Worm (Caenorhabditis elegans) whole organism, young adult: ENCODE data around the gene Y17G7B.17.

Experiments used
- B0336.3 ChIP-seq: fragments of 200-800 bp; sonication (Bioruptor generic); IDR thresholded peaks from 2 replicates; pipeline ENCODE4 v1.3.6; 2022; ENCODE audit warnings: missing genetic modification characterization, missing compliant biosample characterization
- F33H1.4 ChIP-seq: fragments of 200-800 bp; sonication (Bioruptor generic); IDR thresholded peaks from 2 replicates; pipeline ENCODE4 v1.3.6; 2022; ENCODE audit warnings: missing genetic modification reagents, missing genetic modification characterization, missing compliant biosample characterization
- F37B4.10 ChIP-seq: fragments of 200-800 bp; sonication (Bioruptor generic); IDR thresholded peaks from 2 replicates; pipeline ENCODE4 v1.3.6; 2022; ENCODE audit warnings: missing genetic modification characterization, missing compliant biosample characterization
- F57A8.1 ChIP-seq: fragments of 200-800 bp; sonication (Bioruptor generic); optimal IDR thresholded peaks from 2 replicates; lab custom pipeline; 2018; ENCODE audit warnings: mild to moderate bottlenecking, missing genetic modification characterization, moderate library complexity, missing compliant biosample characterization
- T07F8.4 ChIP-seq: sonication (generic microtip); optimal IDR thresholded peaks from 2 replicates; lab custom pipeline; 2016; ENCODE audit warnings: mild to moderate bottlenecking, missing genetic modification characterization, moderate library complexity, missing compliant biosample characterization
- Y53F4B.3 ChIP-seq: fragments of 200-800 bp; sonication (Bioruptor generic); IDR thresholded peaks from 2 replicates; pipeline ENCODE4 v1.3.6; 2022; ENCODE audit warnings: missing genetic modification reagents, missing genetic modification characterization, missing compliant biosample characterization
- Y53G8AR.9 ChIP-seq: fragments of 200-800 bp; sonication (Bioruptor generic); conservative IDR thresholded peaks from 2 replicates; pipeline ENCODE4 v1.3.6; 2022; ENCODE audit warnings: missing genetic modification reagents, missing genetic modification characterization, missing compliant biosample characterization
- Y79H2A.3 ChIP-seq: fragments of 200-800 bp; sonication (Bioruptor generic); conservative IDR thresholded peaks from 2 replicates; pipeline ENCODE4 v1.3.6; 2022; ENCODE audit warnings: missing genetic modification reagents, missing genetic modification characterization, missing compliant biosample characterization
- Y95B8A.8 ChIP-seq: fragments of 200-800 bp; sonication (Bioruptor generic); IDR thresholded peaks from 2 replicates; pipeline ENCODE4 v1.3.6; 2022; ENCODE audit warnings: missing genetic modification reagents, missing genetic modification characterization, missing compliant biosample characterization
- ama-1 ChIP-seq, 3 experiments: fragments of 150-350 bp in 1 of 3; sonication (generic microtip) in 2 of 3; optimal IDR thresholded peaks; 2 replicates each; lab custom pipeline; 2014 to 2018; ENCODE audit warnings: missing biosample characterization in 2 of 3, missing genetic modification characterization in 2 of 3, missing genetic modification reagents in 2 of 3
- atf-7 ChIP-seq: sonication (generic microtip); optimal IDR thresholded peaks from 2 replicates; lab custom pipeline; 2017; ENCODE audit warnings: mild to moderate bottlenecking, missing genetic modification characterization, missing compliant biosample characterization
- athp-1 ChIP-seq: sonication (generic microtip); optimal IDR thresholded peaks from 2 replicates; lab custom pipeline; 2017; ENCODE audit warnings: mild to moderate bottlenecking, missing genetic modification characterization, missing compliant biosample characterization
- attf-5 ChIP-seq: fragments of 200-800 bp; sonication (Bioruptor generic); optimal IDR thresholded peaks from 2 replicates; lab custom pipeline; 2018; ENCODE audit warnings: mild to moderate bottlenecking, missing genetic modification characterization, missing compliant biosample characterization
- bed-1 ChIP-seq: fragments of 200-800 bp; sonication (Bioruptor generic); IDR thresholded peaks from 2 replicates; pipeline ENCODE4 v1.3.6; 2022; ENCODE audit warnings: missing genetic modification reagents, missing genetic modification characterization, missing compliant biosample characterization
- ceh-100 ChIP-seq: fragments of 200-800 bp; sonication (Bioruptor generic); IDR thresholded peaks from 2 replicates; pipeline ENCODE4 v1.3.6; 2022; ENCODE audit warnings: missing genetic modification reagents, missing genetic modification characterization, missing compliant biosample characterization
- chd-7 ChIP-seq: sonication (generic microtip); optimal IDR thresholded peaks from 2 replicates; lab custom pipeline; 2016; ENCODE audit warnings: mild to moderate bottlenecking, missing genetic modification characterization, moderate library complexity, missing compliant biosample characterization
- die-1 ChIP-seq: sonication (generic microtip); optimal IDR thresholded peaks from 2 replicates; lab custom pipeline; 2016; ENCODE audit warnings: missing genotype, mild to moderate bottlenecking, missing genetic modification characterization, missing compliant biosample characterization
- dox-1 ChIP-seq: fragments of 200-800 bp; sonication (Bioruptor generic); IDR thresholded peaks from 2 replicates; pipeline ENCODE4 v1.3.6; 2022; ENCODE audit warnings: missing genetic modification reagents, missing genetic modification characterization, missing compliant biosample characterization
- dpff-1 ChIP-seq: sonication (generic microtip); optimal IDR thresholded peaks from 2 replicates; lab custom pipeline; 2017; ENCODE audit warnings: mild to moderate bottlenecking, missing genetic modification characterization, missing compliant biosample characterization
- egl-18 ChIP-seq: fragments of 200-800 bp; sonication (Bioruptor generic); IDR thresholded peaks from 2 replicates; pipeline ENCODE4 v1.3.6; 2022; ENCODE audit warnings: missing genetic modification reagents, missing genetic modification characterization, missing compliant biosample characterization
- fkh-3 ChIP-seq: sonication (generic microtip); optimal IDR thresholded peaks from 2 replicates; lab custom pipeline; 2016; ENCODE audit warnings: mild to moderate bottlenecking, missing genetic modification characterization, missing compliant biosample characterization
- gei-17 ChIP-seq: fragments of 200-800 bp; sonication (Bioruptor generic); optimal IDR thresholded peaks from 2 replicates; lab custom pipeline; 2018; ENCODE audit warnings: mild to moderate bottlenecking, missing genetic modification characterization, missing compliant biosample characterization
- hlh-26 ChIP-seq: fragments of 200-800 bp; sonication (Bioruptor generic); conservative IDR thresholded peaks from 2 replicates; pipeline ENCODE4 v1.3.6; 2022; ENCODE audit warnings: missing genetic modification reagents, missing genetic modification characterization, missing compliant biosample characterization
- hmg-1.2 ChIP-seq: fragments of 200-800 bp; sonication (Bioruptor generic); IDR thresholded peaks from 2 replicates; pipeline ENCODE4 v1.3.6; 2022; ENCODE audit warnings: missing genetic modification reagents, missing genetic modification characterization, missing compliant biosample characterization
- hsf-1 ChIP-seq: fragments of 200-800 bp; sonication (Bioruptor generic); IDR thresholded peaks from 2 replicates; pipeline ENCODE4 v1.3.6; 2022; ENCODE audit warnings: missing genetic modification reagents, missing genetic modification characterization, missing compliant biosample characterization
- let-607 ChIP-seq, 2 experiments: fragments of 200-800 bp in 1 of 2; sonication (Bioruptor generic) in 1 of 2; sonication (generic microtip) in 1 of 2; optimal IDR thresholded peaks; 2 replicates each; lab custom pipeline; 2016 to 2018; ENCODE audit warnings: mild to moderate bottlenecking in 2 of 2, missing compliant biosample characterization in 2 of 2, missing genetic modification characterization in 2 of 2, moderate library complexity in 2 of 2, missing genotype in 1 of 2
- lin-26 ChIP-seq: fragments of 200-800 bp; sonication (Bioruptor generic); IDR thresholded peaks from 2 replicates; pipeline ENCODE4 v1.3.6; 2022; ENCODE audit warnings: missing genetic modification reagents, missing genetic modification characterization, missing compliant biosample characterization
- lin-54 ChIP-seq: fragments of 200-800 bp; sonication (Bioruptor generic); optimal IDR thresholded peaks from 2 replicates; lab custom pipeline; 2018; ENCODE audit warnings: mild to moderate bottlenecking, missing genetic modification characterization, missing compliant biosample characterization
- madf-10 ChIP-seq: sonication (generic microtip); optimal IDR thresholded peaks from 2 replicates; lab custom pipeline; 2016; ENCODE audit warnings: mild to moderate bottlenecking, missing genetic modification characterization, missing compliant biosample characterization
- madf-8 ChIP-seq: fragments of 200-800 bp; sonication (Bioruptor generic); conservative IDR thresholded peaks from 2 replicates; pipeline ENCODE4 v1.3.6; 2022; ENCODE audit warnings: missing genetic modification reagents, missing genetic modification characterization, missing compliant biosample characterization
- mcd-1 ChIP-seq: fragments of 200-800 bp; sonication (Bioruptor generic); IDR thresholded peaks from 2 replicates; pipeline ENCODE4 v1.3.6; 2022; ENCODE audit warnings: missing genetic modification reagents, missing genetic modification characterization, missing compliant biosample characterization
- mel-28 ChIP-seq: sonication (generic microtip); optimal IDR thresholded peaks from 2 replicates; lab custom pipeline; 2016; ENCODE audit warnings: borderline replicate concordance, mild to moderate bottlenecking, missing genetic modification characterization, missing compliant biosample characterization
- nfyb-1 ChIP-seq: fragments of 200-800 bp; sonication (Bioruptor generic); IDR thresholded peaks from 2 replicates; pipeline ENCODE4 v1.3.6; 2022; ENCODE audit warnings: missing genetic modification reagents, missing genetic modification characterization, missing compliant biosample characterization
- pbrm-1 ChIP-seq: fragments of 200-800 bp; sonication (Bioruptor generic); IDR thresholded peaks from 2 replicates; pipeline ENCODE4 v1.3.6; 2022; ENCODE audit warnings: missing genetic modification reagents, missing genetic modification characterization, missing compliant biosample characterization
- repo-1 ChIP-seq: sonication (generic microtip); optimal IDR thresholded peaks from 2 replicates; lab custom pipeline; 2017; ENCODE audit warnings: mild to moderate bottlenecking, missing genetic modification characterization, missing compliant biosample characterization
- snpc-1.3 ChIP-seq: sonication (generic microtip); optimal IDR thresholded peaks from 2 replicates; lab custom pipeline; 2017; ENCODE audit warnings: missing genetic modification characterization, mild to moderate bottlenecking, missing compliant biosample characterization, antibody characterized with exemption, moderate library complexity, missing genotype, missing genetic modification reagents; ENCODE audit not compliant: insufficient read depth
- somi-1 ChIP-seq: fragments of 200-800 bp; sonication (Bioruptor generic); optimal IDR thresholded peaks from 2 replicates; lab custom pipeline; 2018; ENCODE audit warnings: mild to moderate bottlenecking, missing genetic modification characterization, missing compliant biosample characterization
- sptf-2 ChIP-seq: fragments of 200-800 bp; sonication (Bioruptor generic); optimal IDR thresholded peaks from 2 replicates; lab custom pipeline; 2018; ENCODE audit warnings: mild to moderate bottlenecking, missing genetic modification characterization, missing compliant biosample characterization
- tlf-1 ChIP-seq: fragments of 200-800 bp; sonication (Bioruptor generic); optimal IDR thresholded peaks from 2 replicates; lab custom pipeline; 2018; ENCODE audit warnings: mild to moderate bottlenecking, missing genetic modification characterization, missing compliant biosample characterization
- zfh-2 ChIP-seq: fragments of 200-800 bp; sonication (Bioruptor generic); conservative IDR thresholded peaks from 2 replicates; pipeline ENCODE4 v1.3.6; 2022; ENCODE audit warnings: missing genetic modification reagents, missing genetic modification characterization, missing compliant biosample characterization
- ztf-22 ChIP-seq: fragments of 200-800 bp; sonication (Bioruptor generic); optimal IDR thresholded peaks from 2 replicates; lab custom pipeline; 2018; ENCODE audit warnings: mild to moderate bottlenecking, missing genetic modification characterization, moderate library complexity, missing compliant biosample characterization
- ztf-3 ChIP-seq: fragments of 200-800 bp; sonication (Bioruptor generic); optimal IDR thresholded peaks from 2 replicates; lab custom pipeline; 2018; ENCODE audit warnings: mild to moderate bottlenecking, missing genetic modification characterization, missing compliant biosample characterization

The Y17G7B.17 gene

DNA sequence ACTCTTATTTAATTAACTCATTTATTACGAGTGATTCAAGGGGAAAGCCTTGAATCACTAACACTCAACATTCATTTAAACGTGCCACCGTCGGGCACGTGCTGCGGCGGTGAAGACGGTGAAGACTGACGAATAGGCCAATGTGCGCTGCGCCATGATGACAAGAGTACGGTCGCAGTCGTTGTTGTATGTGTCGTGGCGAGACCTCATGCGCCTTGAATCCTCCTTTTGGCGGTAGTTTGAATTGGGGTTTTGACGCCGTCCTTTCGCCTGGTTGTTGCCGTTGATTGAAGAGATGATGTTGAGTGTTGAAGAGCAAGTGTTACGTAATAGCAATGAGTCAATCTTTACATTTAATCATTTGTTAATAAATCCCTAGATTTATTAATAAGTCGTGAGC lies 43.0 kb downstream of the Y17G7B.17 start:
- TF ChIP-seq nfyb-1 (GFP tag; lab: Robert Waterston, UW) (peak; percentile 48; the same call in 1 of the 2 replicates), lin-26 (0 out of 2 replicates have a peak, but pooled peaks have one; percentile 17), Y95B8A.8 (GFP tag; lab: Robert Waterston, UW) (0 out of 2 replicates have a peak, but pooled peaks have one; percentile 14), mel-28 (peak; percentile 45), F33H1.4 (GFP tag; lab: Robert Waterston, UW) (peak; percentile 32), Y79H2A.3 (GFP tag; lab: Robert Waterston, UW) (0 out of 2 replicates have a peak, but pooled peaks have one; percentile 31), B0336.3 (GFP tag; lab: Robert Waterston, UW) (peak; percentile 69; the same call in 1 of the 2 replicates), mcd-1 (peak; percentile 38; the same call in 1 of the 2 replicates), dox-1 (GFP tag; lab: Robert Waterston, UW) (peak; percentile 39; the same call in 1 of the 2 replicates), egl-18 (GFP tag; lab: Robert Waterston, UW) (0 out of 2 replicates have a peak, but pooled peaks have one; percentile 37)

- TF ChIP-seq zfh-2 (GFP tag; lab: Robert Waterston, UW) (peak; percentile 67), B0336.3 (GFP tag; lab: Robert Waterston, UW) (peak; percentile 46; the same call in 1 of the 2 replicates), let-607 (tag; optimal IDR thresholded peaks at IDR 0.05; lab: Kevin White, UChicago) (no peak), nfyb-1 (GFP tag; lab: Robert Waterston, UW) (peak; percentile 56; the same call in 1 of the 2 replicates), tlf-1 (GFP tag; lab: Kevin White, UChicago) (peak; percentile 1), lin-26 (0 out of 2 replicates have a peak, but pooled peaks have one; percentile 24), F57A8.1 (GFP tag; lab: Kevin White, UChicago) (no peak), somi-1 (GFP tag; lab: Kevin White, UChicago) (peak; percentile 3), bed-1 (0 out of 2 replicates have a peak, but pooled peaks have one; percentile 36), repo-1 (peak; percentile 39), ama-1 (optimal IDR thresholded peaks at IDR 0.05; lab: Kevin White, UChicago) (peak; percentile 50), ama-1 (GFP tag; optimal IDR thresholded peaks at IDR 0.05; lab: Kevin White, UChicago) (no peak), snpc-1.3 (no peak), lin-54 (no peak), Y53G8AR.9 (0 out of 2 replicates have a peak, but pooled peaks have one; percentile 8), T07F8.4 (tag; lab: Kevin White, UChicago) (no peak)
Measured at ce11 chrII:12055408-12056140, 44.2 kb downstream of the Y17G7B.17 start.

DNA sequence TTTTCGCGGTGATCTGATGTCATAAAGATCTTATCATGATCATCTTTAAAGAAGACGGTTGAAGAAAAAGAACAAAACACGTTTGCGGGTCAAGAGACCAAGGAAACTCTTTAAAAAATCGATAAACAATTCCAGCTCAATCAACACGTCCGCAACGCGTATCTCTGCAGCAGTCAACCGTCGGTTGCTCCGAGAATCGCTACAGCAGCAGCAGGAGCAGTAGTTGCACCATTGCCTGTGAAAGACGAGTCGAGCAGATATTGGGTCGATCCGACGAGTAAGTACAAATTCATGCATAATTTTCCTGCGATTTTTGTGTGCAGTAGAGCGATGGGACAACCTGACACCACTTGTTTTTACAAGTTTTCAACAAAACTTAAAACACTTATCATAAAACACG lies 45.2 kb downstream of the Y17G7B.17 start:
- TF ChIP-seq gei-17 (GFP tag; lab: Kevin White, UChicago), result no peak
- no peak for TF ChIP-seq hlh-26 (GFP tag; lab: Robert Waterston, UW)
- TF ChIP-seq zfh-2 (GFP tag; lab: Robert Waterston, UW), result 0 out of 2 replicates have a peak, but pooled peaks have one; percentile 13
- TF ChIP-seq pbrm-1 (GFP tag; lab: Robert Waterston, UW), result no peak
- no peak for TF ChIP-seq ztf-22 (GFP tag; lab: Kevin White, UChicago)
- TF ChIP-seq dox-1 (GFP tag; lab: Robert Waterston, UW), result no peak
- TF ChIP-seq madf-10, result no peak
- TF ChIP-seq F37B4.10 (GFP tag; lab: Robert Waterston, UW), result no peak
- TF ChIP-seq hsf-1 (GFP tag; lab: Robert Waterston, UW), result 0 out of 2 replicates have a peak, but pooled peaks have one; percentile 15
- TF ChIP-seq atf-7 (tag; lab: Kevin White, UChicago), result no peak
- no peak for TF ChIP-seq hmg-1.2 (GFP tag; lab: Robert Waterston, UW)
- no peak for TF ChIP-seq sptf-2
- 0 out of 2 replicates have a peak, but pooled peaks have one; percentile 8 for TF ChIP-seq Y53G8AR.9
- TF ChIP-seq dpff-1 (tag; lab: Kevin White, UChicago), result no peak
- TF ChIP-seq ztf-3 (GFP tag; lab: Kevin White, UChicago), result no peak
- TF ChIP-seq somi-1 (GFP tag; lab: Kevin White, UChicago), result no peak
- peak; percentile 53; the same call in 1 of the 2 replicates for TF ChIP-seq B0336.3 (GFP tag; lab: Robert Waterston, UW)
- TF ChIP-seq mcd-1, result no peak
- TF ChIP-seq die-1 (tag; lab: Kevin White, UChicago), result no peak
- TF ChIP-seq attf-5 (GFP tag; lab: Kevin White, UChicago), result no peak
- TF ChIP-seq fkh-3 (tag; lab: Kevin White, UChicago), result no peak
- no peak for TF ChIP-seq athp-1 (tag; lab: Kevin White, UChicago)
- TF ChIP-seq ceh-100 (GFP tag; lab: Robert Waterston, UW), result no peak
- peak; percentile 36 for TF ChIP-seq chd-7 (tag; lab: Kevin White, UChicago)
- TF ChIP-seq madf-8, result no peak
- no peak for TF ChIP-seq Y53F4B.3 (GFP tag; lab: Robert Waterston, UW)
